Fruit fly (Drosophila melanogaster) whole organism, embryonic: ENCODE measurements around the gene CG13893.

Experiments used
- Bgb ChIP-seq: fragments of 200-800 bp; sonication (Bioruptor generic); IDR thresholded peaks from 2 replicates; pipeline ENCODE4 v1.3.6; 2022; ENCODE audit warnings: missing biosample characterization, missing genetic modification characterization; ENCODE audit not compliant: partially characterized antibody
- Bteb2 ChIP-seq: fragments of 200-800 bp; sonication (Bioruptor generic); optimal IDR thresholded peaks from 2 replicates; lab custom pipeline; 2016; ENCODE audit warnings: missing biosample characterization, missing genetic modification characterization
- CG11085 ChIP-seq: fragments of 200-800 bp; sonication (Bioruptor generic); IDR thresholded peaks from 2 replicates; pipeline ENCODE4 v1.3.6; 2022; ENCODE audit warnings: missing biosample characterization, missing genetic modification characterization
- CG12744 ChIP-seq: fragments of 200-800 bp; sonication (Bioruptor generic); optimal IDR thresholded peaks from 2 replicates; lab custom pipeline; 2016; ENCODE audit warnings: missing biosample characterization, missing genetic modification characterization
- CG15514 ChIP-seq: fragments of 200-800 bp; sonication (Bioruptor generic); optimal IDR thresholded peaks from 3 replicates; lab custom pipeline; 2017; ENCODE audit warnings: missing biosample characterization, missing genetic modification characterization, mild to moderate bottlenecking, moderate library complexity, missing genetic modification reagents
- CG16779 ChIP-seq: fragments of 200-800 bp; sonication (Bioruptor generic); IDR thresholded peaks from 2 replicates; pipeline ENCODE4 v1.3.6; 2022; ENCODE audit warnings: missing biosample characterization, missing genetic modification characterization
- CG16813 ChIP-seq: fragments of 200-800 bp; sonication (Bioruptor generic); IDR thresholded peaks from 3 replicates; pipeline ENCODE4 v1.3.6; 2022; ENCODE audit warnings: missing biosample characterization, missing genetic modification characterization; ENCODE audit not compliant: partially characterized antibody
- CG17359 ChIP-seq: fragments of 200-800 bp; sonication (Bioruptor generic); optimal IDR thresholded peaks from 3 replicates; lab custom pipeline; 2018; ENCODE audit warnings: missing biosample characterization, mild to moderate bottlenecking, missing genetic modification characterization, moderate library complexity
- CG17385 ChIP-seq: fragments of 200-800 bp; sonication (Bioruptor generic); optimal IDR thresholded peaks from 3 replicates; lab custom pipeline; 2018; ENCODE audit warnings: missing biosample characterization, mild to moderate bottlenecking, missing genetic modification characterization
- CG2889 ChIP-seq: fragments of 200-800 bp; sonication (Bioruptor generic); IDR thresholded peaks from 3 replicates; pipeline ENCODE4 v1.3.6; 2022; ENCODE audit warnings: missing biosample characterization, missing genetic modification characterization
- CG3065 ChIP-seq: fragments of 200-800 bp; sonication (Bioruptor generic); optimal IDR thresholded peaks from 2 replicates; lab custom pipeline; 2016; ENCODE audit warnings: missing biosample characterization, missing genetic modification characterization
- CG31224 ChIP-seq: fragments of 200-800 bp; sonication (Bioruptor generic); IDR thresholded peaks from 2 replicates; pipeline ENCODE4 v1.3.6; 2022; ENCODE audit warnings: missing biosample characterization, missing genetic modification characterization
- CG5953 ChIP-seq: fragments of 200-800 bp; sonication (Bioruptor generic); IDR thresholded peaks from 2 replicates; pipeline ENCODE4 v1.3.6; 2022; ENCODE audit warnings: missing biosample characterization, missing genetic modification characterization
- CG7839 ChIP-seq: fragments of 200-800 bp; sonication (Bioruptor generic); optimal IDR thresholded peaks from 3 replicates; lab custom pipeline; 2018; ENCODE audit warnings: missing biosample characterization, mild to moderate bottlenecking, missing genetic modification characterization, moderate library complexity
- CTCF ChIP-seq: fragments of 200-800 bp; sonication (Bioruptor generic); optimal IDR thresholded peaks from 2 replicates; lab custom pipeline; 2017; ENCODE audit warnings: missing biosample characterization, mild to moderate bottlenecking, missing genetic modification characterization, moderate library complexity
- CoRest ChIP-seq: fragments of 200-800 bp; sonication (Bioruptor generic); optimal IDR thresholded peaks from 3 replicates; lab custom pipeline; 2018; ENCODE audit warnings: missing biosample characterization, mild to moderate bottlenecking, missing genetic modification characterization, moderate library complexity
- Dll ChIP-seq: fragments of 200-800 bp; sonication (Bioruptor generic); IDR thresholded peaks from 4 replicates; pipeline ENCODE4 v1.3.6; 2022; ENCODE audit warnings: missing biosample characterization, missing genetic modification characterization; ENCODE audit not compliant: partially characterized antibody
- Hr51 ChIP-seq, 2 experiments: fragments of 200-800 bp; sonication (Bioruptor generic); optimal IDR thresholded peaks; 2 replicates in 1 of 2; 3 replicates in 1 of 2; lab custom pipeline; 2016 to 2018; ENCODE audit warnings: missing biosample characterization in 2 of 2, missing genetic modification characterization in 2 of 2, mild to moderate bottlenecking in 1 of 2, moderate library complexity in 1 of 2
- Poxn ChIP-seq: fragments of 200-800 bp; sonication (Bioruptor generic); IDR thresholded peaks from 2 replicates; pipeline ENCODE4 v1.3.6; 2022; ENCODE audit warnings: missing biosample characterization, missing genetic modification characterization
- Six4 ChIP-seq: fragments of 200-800 bp; sonication (Bioruptor generic); optimal IDR thresholded peaks from 2 replicates; lab custom pipeline; 2016; ENCODE audit warnings: missing biosample characterization, missing genetic modification characterization
- Tbp ChIP-seq: fragments of >200 bp; optimal IDR thresholded peaks from 2 replicates; lab custom pipeline; 2018; ENCODE audit warnings: missing biosample characterization, missing genetic modification characterization
- Usf ChIP-seq: fragments of 200-800 bp; sonication (Bioruptor generic); optimal IDR thresholded peaks from 2 replicates; lab custom pipeline; 2017; ENCODE audit warnings: missing genotype, missing biosample characterization, missing genetic modification characterization
- cas ChIP-seq: fragments of 200-800 bp; sonication (Bioruptor generic); IDR thresholded peaks from 2 replicates; pipeline ENCODE4 v1.3.6; 2022; ENCODE audit warnings: missing biosample characterization, missing genetic modification characterization
- crol ChIP-seq: fragments of 200-800 bp; sonication (Bioruptor generic); IDR thresholded peaks from 2 replicates; pipeline ENCODE4 v1.3.6; 2022; ENCODE audit warnings: missing biosample characterization, missing genetic modification characterization
- cwo ChIP-seq: fragments of 200-800 bp; sonication (Bioruptor generic); optimal IDR thresholded peaks from 3 replicates; lab custom pipeline; 2017; ENCODE audit warnings: missing biosample characterization, missing genetic modification characterization, mild to moderate bottlenecking, moderate library complexity, missing genetic modification reagents
- dmrt11E ChIP-seq: fragments of 200-800 bp; sonication (Bioruptor generic); optimal IDR thresholded peaks from 3 replicates; lab custom pipeline; 2018; ENCODE audit warnings: missing biosample characterization, mild to moderate bottlenecking, missing genetic modification characterization, moderate library complexity
- jigr1 ChIP-seq: fragments of 200-800 bp; sonication (Bioruptor generic); IDR thresholded peaks from 3 replicates; pipeline ENCODE4 v1.3.6; 2022; ENCODE audit warnings: missing biosample characterization, missing genetic modification characterization
- ken ChIP-seq: fragments of 200-800 bp; sonication (Bioruptor generic); IDR thresholded peaks from 3 replicates; pipeline ENCODE4 v1.3.6; 2022; ENCODE audit warnings: missing biosample characterization, missing genetic modification characterization
- luna ChIP-seq: fragments of 200-800 bp; sonication (Bioruptor generic); optimal IDR thresholded peaks from 2 replicates; lab custom pipeline; 2016; ENCODE audit warnings: missing biosample characterization, missing genetic modification characterization
- mam ChIP-seq: fragments of 200-800 bp; sonication (Bioruptor generic); optimal IDR thresholded peaks from 3 replicates; lab custom pipeline; 2016; ENCODE audit warnings: missing biosample characterization, missing genetic modification characterization
- pan ChIP-seq, 4 experiments: fragments of >200 bp in 3 of 4; fragments of 200-800 bp in 1 of 4; sonication (Bioruptor generic) in 1 of 4; optimal IDR thresholded peaks in 3 of 4; IDR thresholded peaks in 1 of 4; 2 replicates each; pipeline versions ENCODE4 v1.3.6 to Lab custom; 2017 to 2022; ENCODE audit warnings: missing biosample characterization in 2 of 4, missing genetic modification characterization in 2 of 4, mixed read lengths in 1 of 4
- schlank ChIP-seq: fragments of 200-800 bp; sonication (Bioruptor generic); optimal IDR thresholded peaks from 2 replicates; lab custom pipeline; 2018; ENCODE audit warnings: missing biosample characterization, mild to moderate bottlenecking, missing genetic modification characterization
- sens ChIP-seq: fragments of 200-800 bp; sonication (Bioruptor generic); peaks from one replicate; lab custom pipeline; 2016; ENCODE audit warnings: missing biosample characterization, missing genetic modification characterization
- shn ChIP-seq: fragments of 200-800 bp; sonication (Bioruptor generic); optimal IDR thresholded peaks from 3 replicates; lab custom pipeline; 2016; ENCODE audit warnings: missing biosample characterization, missing genetic modification characterization
- sima ChIP-seq: fragments of 200-800 bp; sonication (Bioruptor generic); optimal IDR thresholded peaks from 2 replicates; lab custom pipeline; 2016; ENCODE audit warnings: missing biosample characterization, missing genetic modification characterization
- tgo ChIP-seq: fragments of 200-800 bp; sonication (Bioruptor generic); IDR thresholded peaks from 3 replicates; pipeline ENCODE4 v1.3.6; 2022; ENCODE audit warnings: missing biosample characterization, missing genetic modification characterization
- tna ChIP-seq: fragments of 200-800 bp; sonication (Bioruptor generic); IDR thresholded peaks from 2 replicates; pipeline ENCODE4 v1.3.6; 2022; ENCODE audit warnings: missing biosample characterization, missing genetic modification characterization; ENCODE audit not compliant: partially characterized antibody
- ttk ChIP-seq: fragments of 200-800 bp; sonication (Bioruptor generic); IDR thresholded peaks from 2 replicates; pipeline ENCODE4 v2.1.2; 2022; ENCODE audit warnings: missing biosample characterization, missing genetic modification characterization
- tx ChIP-seq: fragments of 200-800 bp; sonication (Bioruptor generic); optimal IDR thresholded peaks from 2 replicates; lab custom pipeline; 2016; ENCODE audit warnings: missing biosample characterization, missing genetic modification characterization

The CG13893 gene

DNA sequence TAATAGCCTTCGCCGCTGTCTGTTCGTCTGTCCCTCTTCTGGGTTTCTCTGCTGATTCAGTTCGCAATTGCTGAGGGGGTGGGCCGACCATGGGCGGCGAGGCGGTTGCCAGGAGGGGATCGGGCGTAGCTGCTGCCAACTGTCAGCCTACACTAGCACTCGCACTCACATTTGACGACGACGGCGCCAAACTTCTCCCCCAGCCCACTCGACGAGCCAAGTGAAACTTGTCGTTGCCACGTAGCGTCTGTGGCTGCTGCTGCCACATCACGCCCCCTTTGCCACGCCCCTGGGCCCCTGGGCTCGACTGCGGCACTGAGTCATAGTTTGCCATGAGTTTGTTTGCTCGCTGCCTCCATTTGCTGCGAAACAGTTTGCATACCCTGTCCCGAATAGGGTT lies 46.5 kb downstream of the CG13893 start (continued):
- peak; percentile 33; the same call in 1 of the 2 replicates for TF ChIP-seq cas (GFP tag; lab: Robert Waterston, UW)
- no peak for TF ChIP-seq Tbp (GFP tag; lab: Kevin White, UChicago)
- peak; percentile 32 for TF ChIP-seq CoRest (tag; lab: Kevin White, UChicago)
- peak; percentile 60; the same call in 1 of the 3 replicates for TF ChIP-seq CG2889 (GFP tag; lab: Robert Waterston, UW)
- peak; percentile 7; the same call in 1 of the 2 replicates for TF ChIP-seq ttk (GFP tag; lab: Robert Waterston, UW)
- TF ChIP-seq jigr1: 0 out of 3 replicates have a peak, but pooled peaks have one; percentile 38
- TF ChIP-seq tna (GFP tag; lab: Robert Waterston, UW): no peak
- TF ChIP-seq schlank: peak; percentile 37
- TF ChIP-seq tgo (GFP tag; lab: Robert Waterston, UW): peak; percentile 69
- TF ChIP-seq CG16813 (GFP tag; lab: Robert Waterston, UW): no peak
- peak; percentile 71; the same call in 1 of the 2 replicates for TF ChIP-seq CG16779 (GFP tag; lab: Robert Waterston, UW)
- TF ChIP-seq CG12744 (GFP tag; lab: Kevin White, UChicago): no peak
- peak; percentile 26 for TF ChIP-seq CG17359 (tag; lab: Kevin White, UChicago)
- TF ChIP-seq Poxn (GFP tag; lab: Robert Waterston, UW): peak; percentile 42; the same call in 1 of the 2 replicates
- peak; percentile 2 for TF ChIP-seq CG3065
- peak; percentile 49 for TF ChIP-seq CG7839 (tag; lab: Kevin White, UChicago)
- peak; percentile 67 for TF ChIP-seq CG31224 (GFP tag; lab: Robert Waterston, UW)
- TF ChIP-seq Six4 (GFP tag; lab: Kevin White, UChicago): no peak
- TF ChIP-seq sens (GFP tag; lab: Kevin White, UChicago): peak; percentile 83
- peak; percentile 54 for TF ChIP-seq shn (GFP tag; lab: Kevin White, UChicago)
- peak; percentile 55 for TF ChIP-seq mam
- TF ChIP-seq CTCF (GFP tag; lab: Kevin White, UChicago): no peak
- no peak for TF ChIP-seq Usf (GFP tag; lab: Kevin White, UChicago)
- peak; percentile 38 for TF ChIP-seq CG17385 (GFP tag; lab: Kevin White, UChicago)
- peak; percentile 41; the same call in 1 of the 2 replicates for TF ChIP-seq CG5953 (GFP tag; lab: Robert Waterston, UW)
- peak; percentile 57; the same call in 1 of the 3 replicates for TF ChIP-seq ken
- peak; percentile 4 to 59 for TF ChIP-seq Hr51 (GFP tag; optimal IDR thresholded peaks at IDR 0.05; lab: Kevin White, UChicago)
- no peak for TF ChIP-seq tx (GFP tag; lab: Kevin White, UChicago)
- TF ChIP-seq CG15514: peak; percentile 57
- TF ChIP-seq CG11085 (GFP tag; lab: Robert Waterston, UW): peak; percentile 61
- TF ChIP-seq crol (GFP tag; lab: Robert Waterston, UW): peak; percentile 44; the same call in 1 of the 2 replicates
- TF ChIP-seq pan (optimal IDR thresholded peaks at IDR 0.05; lab: Kevin White, UChicago): no peak
- TF ChIP-seq pan (GFP tag; optimal IDR thresholded peaks at IDR 0.05 in 1 of 2, IDR thresholded peaks at IDR 0.05 in 1 of 2): peak in 1 of 2 experiments; percentile 65
- peak; percentile 2 for TF ChIP-seq Bteb2 (GFP tag; lab: Kevin White, UChicago)
- no peak for TF ChIP-seq luna (GFP tag; lab: Kevin White, UChicago)
- no peak for TF ChIP-seq Dll (GFP tag; lab: Robert Waterston, UW)
- peak; percentile 21; the same call in 1 of the 2 replicates for TF ChIP-seq Bgb (GFP tag; lab: Robert Waterston, UW)
- TF ChIP-seq cwo (GFP tag; lab: Kevin White, UChicago): peak; percentile 19
- no peak for TF ChIP-seq dmrt11E (tag; lab: Kevin White, UChicago)
- no peak for TF ChIP-seq sima (GFP tag; lab: Kevin White, UChicago)
